Worm (Caenorhabditis elegans) whole organism, young adult: ENCODE results near the gene dtmk-1.
A peak's percentile ranks its signal among the peaks of the same experiment; 100 is the strongest.

Source experiments
- F10E7.11 ChIP-seq: sonication (generic microtip); optimal IDR thresholded peaks from 2 replicates; lab custom pipeline; 2017; ENCODE audit warnings: mild to moderate bottlenecking, missing genetic modification characterization, moderate library complexity, missing compliant biosample characterization
- F23B12.7 ChIP-seq: sonication (generic microtip); optimal IDR thresholded peaks from 2 replicates; lab custom pipeline; 2017; ENCODE audit warnings: missing genetic modification characterization, mild to moderate bottlenecking, missing compliant biosample characterization, antibody characterized with exemption, moderate library complexity; ENCODE audit not compliant: insufficient read depth
- F39B2.1 ChIP-seq: fragments of 200-800 bp; sonication (Bioruptor generic); IDR thresholded peaks from 2 replicates; pipeline ENCODE4 v1.3.6; 2022; ENCODE audit warnings: missing genetic modification reagents, missing genetic modification characterization, missing compliant biosample characterization
- Y56A3A.18 ChIP-seq: fragments of 200-800 bp; sonication (Bioruptor generic); IDR thresholded peaks from 2 replicates; pipeline ENCODE4 v1.3.6; 2022; ENCODE audit warnings: missing genetic modification reagents, missing genetic modification characterization, missing compliant biosample characterization
- Y67H2A.10 ChIP-seq: fragments of 200-800 bp; sonication (Bioruptor generic); conservative IDR thresholded peaks from 2 replicates; pipeline ENCODE4 v1.3.6; 2022; ENCODE audit warnings: missing genetic modification reagents, missing genetic modification characterization, missing compliant biosample characterization
- Y79H2A.3 ChIP-seq: fragments of 200-800 bp; sonication (Bioruptor generic); conservative IDR thresholded peaks from 2 replicates; pipeline ENCODE4 v1.3.6; 2022; ENCODE audit warnings: missing genetic modification reagents, missing genetic modification characterization, missing compliant biosample characterization
- Y95B8A.8 ChIP-seq: fragments of 200-800 bp; sonication (Bioruptor generic); IDR thresholded peaks from 2 replicates; pipeline ENCODE4 v1.3.6; 2022; ENCODE audit warnings: missing genetic modification reagents, missing genetic modification characterization, missing compliant biosample characterization
- akir-1 ChIP-seq: fragments of 200-800 bp; sonication (Bioruptor generic); optimal IDR thresholded peaks from 2 replicates; lab custom pipeline; 2018; ENCODE audit warnings: mild to moderate bottlenecking, missing genetic modification characterization, moderate library complexity, missing compliant biosample characterization
- aptf-2 ChIP-seq: fragments of 200-800 bp; sonication (Bioruptor generic); conservative IDR thresholded peaks from 2 replicates; pipeline ENCODE4 v1.3.6; 2022; ENCODE audit warnings: missing genetic modification reagents, missing genetic modification characterization, missing compliant biosample characterization
- athp-1 ChIP-seq: sonication (generic microtip); optimal IDR thresholded peaks from 2 replicates; lab custom pipeline; 2017; ENCODE audit warnings: mild to moderate bottlenecking, missing genetic modification characterization, missing compliant biosample characterization
- attf-3 ChIP-seq: fragments of 200-800 bp; sonication (Bioruptor generic); conservative IDR thresholded peaks from 2 replicates; pipeline ENCODE4 v1.3.6; 2022; ENCODE audit warnings: missing genetic modification reagents, missing genetic modification characterization, missing compliant biosample characterization
- ccch-3 ChIP-seq: fragments of 200-800 bp; sonication (Bioruptor generic); optimal IDR thresholded peaks from 2 replicates; lab custom pipeline; 2018; ENCODE audit warnings: mild to moderate bottlenecking, missing genetic modification characterization, missing compliant biosample characterization
- ceh-40 ChIP-seq: fragments of 200-800 bp; sonication (Bioruptor generic); IDR thresholded peaks from 2 replicates; pipeline ENCODE4 v1.3.6; 2022; ENCODE audit warnings: missing genetic modification characterization, missing compliant biosample characterization
- ceh-58 ChIP-seq: fragments of 200-800 bp; sonication (Bioruptor generic); IDR thresholded peaks from 2 replicates; pipeline ENCODE4 v1.3.6; 2022; ENCODE audit warnings: missing genetic modification characterization, missing compliant biosample characterization
- ceh-79 ChIP-seq: sonication (generic microtip); optimal IDR thresholded peaks from 2 replicates; lab custom pipeline; 2017; ENCODE audit warnings: mild to moderate bottlenecking, missing genetic modification characterization, missing compliant biosample characterization
- dpff-1 ChIP-seq: sonication (generic microtip); optimal IDR thresholded peaks from 2 replicates; lab custom pipeline; 2017; ENCODE audit warnings: mild to moderate bottlenecking, missing genetic modification characterization, missing compliant biosample characterization
- egrh-3 ChIP-seq: fragments of 200-800 bp; sonication (Bioruptor generic); IDR thresholded peaks from 2 replicates; pipeline ENCODE4 v1.3.6; 2022; ENCODE audit warnings: missing genetic modification reagents, missing genetic modification characterization, missing compliant biosample characterization
- fkh-3 ChIP-seq: sonication (generic microtip); optimal IDR thresholded peaks from 2 replicates; lab custom pipeline; 2016; ENCODE audit warnings: mild to moderate bottlenecking, missing genetic modification characterization, missing compliant biosample characterization
- hlh-12 ChIP-seq: sonication (generic microtip); optimal IDR thresholded peaks from 2 replicates; lab custom pipeline; 2016; ENCODE audit warnings: missing genetic modification characterization, missing compliant biosample characterization
- hmg-1.2 ChIP-seq: fragments of 200-800 bp; sonication (Bioruptor generic); IDR thresholded peaks from 2 replicates; pipeline ENCODE4 v1.3.6; 2022; ENCODE audit warnings: missing genetic modification reagents, missing genetic modification characterization, missing compliant biosample characterization
- hmg-20 ChIP-seq: fragments of 200-800 bp; sonication (Bioruptor generic); IDR thresholded peaks from 2 replicates; pipeline ENCODE4 v1.3.6; 2022; ENCODE audit warnings: missing genetic modification reagents, missing genetic modification characterization, missing compliant biosample characterization
- hrde-1 ChIP-seq: sonication (generic microtip); optimal IDR thresholded peaks from 2 replicates; lab custom pipeline; 2016; ENCODE audit warnings: missing genetic modification characterization, mild to moderate bottlenecking, missing compliant biosample characterization, moderate library complexity, missing genotype, missing genetic modification reagents, borderline replicate concordance
- hsf-1 ChIP-seq: fragments of 200-800 bp; sonication (Bioruptor generic); IDR thresholded peaks from 2 replicates; pipeline ENCODE4 v1.3.6; 2022; ENCODE audit warnings: missing genetic modification reagents, missing genetic modification characterization, missing compliant biosample characterization
- lin-26 ChIP-seq: fragments of 200-800 bp; sonication (Bioruptor generic); IDR thresholded peaks from 2 replicates; pipeline ENCODE4 v1.3.6; 2022; ENCODE audit warnings: missing genetic modification reagents, missing genetic modification characterization, missing compliant biosample characterization
- lir-1 ChIP-seq: fragments of 200-800 bp; sonication (Bioruptor generic); conservative IDR thresholded peaks from 2 replicates; pipeline ENCODE4 v1.3.6; 2022; ENCODE audit warnings: missing genetic modification reagents, missing genetic modification characterization, missing compliant biosample characterization
- lsl-1 ChIP-seq: fragments of 200-800 bp; sonication (Bioruptor generic); optimal IDR thresholded peaks from 2 replicates; lab custom pipeline; 2018; ENCODE audit warnings: mild to moderate bottlenecking, missing genetic modification characterization, moderate library complexity, missing compliant biosample characterization
- mel-28 ChIP-seq: sonication (generic microtip); optimal IDR thresholded peaks from 2 replicates; lab custom pipeline; 2016; ENCODE audit warnings: borderline replicate concordance, mild to moderate bottlenecking, missing genetic modification characterization, missing compliant biosample characterization
- mes-4 ChIP-seq: sonication (generic microtip); optimal IDR thresholded peaks from 2 replicates; lab custom pipeline; 2016; ENCODE audit warnings: missing genotype, missing genetic modification characterization, missing compliant biosample characterization
- mxl-1 ChIP-seq: sonication (generic microtip); optimal IDR thresholded peaks from 2 replicates; lab custom pipeline; 2016; ENCODE audit warnings: missing genetic modification characterization, missing compliant biosample characterization
- pbrm-1 ChIP-seq: fragments of 200-800 bp; sonication (Bioruptor generic); IDR thresholded peaks from 2 replicates; pipeline ENCODE4 v1.3.6; 2022; ENCODE audit warnings: missing genetic modification reagents, missing genetic modification characterization, missing compliant biosample characterization
- rec-8 ChIP-seq, 2 experiments: sonication (generic microtip); optimal IDR thresholded peaks; 2 replicates each; lab custom pipeline; 2016; ENCODE audit warnings: mild to moderate bottlenecking in 2 of 2, missing genetic modification characterization in 2 of 2, missing genetic modification reagents in 2 of 2, missing genotype in 2 of 2, missing biosample characterization in 1 of 2, missing compliant biosample characterization in 1 of 2, moderate library complexity in 1 of 2
- sea-2 ChIP-seq: fragments of 200-800 bp; sonication (Bioruptor generic); IDR thresholded peaks from 2 replicates; pipeline ENCODE4 v1.3.6; 2022; ENCODE audit warnings: missing genetic modification characterization, missing compliant biosample characterization
- unc-130 ChIP-seq: sonication (generic microtip); optimal IDR thresholded peaks from 2 replicates; lab custom pipeline; 2016; ENCODE audit warnings: missing genetic modification reagents, missing genetic modification characterization, missing compliant biosample characterization
- ztf-22 ChIP-seq: fragments of 200-800 bp; sonication (Bioruptor generic); optimal IDR thresholded peaks from 2 replicates; lab custom pipeline; 2018; ENCODE audit warnings: mild to moderate bottlenecking, missing genetic modification characterization, moderate library complexity, missing compliant biosample characterization

Gene dtmk-1

ce11 chrII:9921622-9922269 is 45.2 kb downstream of the dtmk-1 start, which contains the start of gene C05C10.2:
TSS of gene C05C10.2 (plus strand) at chrII:9922219.
- TF ChIP-seq attf-3 (GFP tag; lab: Robert Waterston, UW) (no peak), pbrm-1 (GFP tag; lab: Robert Waterston, UW) (no peak), hmg-1.2 (peak; percentile 52; the same call in 1 of the 2 replicates), ztf-22 (GFP tag; lab: Kevin White, UChicago) (no peak), mxl-1 (tag; lab: Kevin White, UChicago) (no peak)

ce11 chrII:9920468-9920867 is 46.4 kb downstream of the dtmk-1 start, which contains the start of gene pho-10:
TSS of gene pho-10 (minus strand) at chrII:9920568.
- TF ChIP-seq aptf-2 (GFP tag; lab: Robert Waterston, UW) (no peak), ccch-3 (no peak), egrh-3 (GFP tag; lab: Robert Waterston, UW) (no peak), lsl-1 (GFP tag; lab: Kevin White, UChicago) (no peak), hrde-1 (tag; lab: Kevin White, UChicago) (no peak), F23B12.7 (tag; lab: Kevin White, UChicago) (no peak), athp-1 (tag; lab: Kevin White, UChicago) (no peak), ceh-40 (no peak)
- TF ChIP-seq, all 124 proteins: peak for 0

- TF ChIP-seq Y95B8A.8 (GFP tag; lab: Robert Waterston, UW) (no peak), rec-8 (tag; optimal IDR thresholded peaks at IDR 0.05; lab: Kevin White, UChicago) (no peak), aptf-2 (GFP tag; lab: Robert Waterston, UW) (no peak), F10E7.11 (tag; lab: Kevin White, UChicago) (no peak), unc-130 (GFP tag; lab: Kevin White, UChicago) (no peak), hmg-1.2 (no peak), athp-1 (tag; lab: Kevin White, UChicago) (no peak), mel-28 (tag; lab: Kevin White, UChicago) (no peak), hsf-1 (no peak), ztf-22 (GFP tag; lab: Kevin White, UChicago) (no peak), Y56A3A.18 (GFP tag; lab: Robert Waterston, UW) (no peak)
These were observed 49.0 kb downstream of the dtmk-1 start, which contains the start of gene C05C10.8 for ce11 chrII:9917904-9918303. TSS of gene C05C10.8 (minus strand) at chrII:9918004.

- no peak for TF ChIP-seq mes-4 (tag; lab: Kevin White, UChicago)
- no peak for TF ChIP-seq hmg-20
- no peak for TF ChIP-seq fkh-3
- no peak for TF ChIP-seq F39B2.1 (GFP tag; lab: Robert Waterston, UW)
- TF ChIP-seq Y79H2A.3 (GFP tag; lab: Robert Waterston, UW): no peak
- no peak for TF ChIP-seq lir-1 (GFP tag; lab: Robert Waterston, UW)
- no peak for TF ChIP-seq akir-1 (GFP tag; lab: Kevin White, UChicago)
- TF ChIP-seq lin-26 (GFP tag; lab: Robert Waterston, UW): no peak
- no peak for TF ChIP-seq dpff-1 (tag; lab: Kevin White, UChicago)
- no peak for TF ChIP-seq sea-2 (GFP tag; lab: Robert Waterston, UW)
- TF ChIP-seq hlh-12 (tag; lab: Kevin White, UChicago): no peak
- no peak for TF ChIP-seq athp-1 (tag; lab: Kevin White, UChicago)
- TF ChIP-seq ceh-58: no peak
- no peak for TF ChIP-seq ceh-79 (tag; lab: Kevin White, UChicago)
- no peak for TF ChIP-seq Y67H2A.10
These were observed 50.7 kb downstream of the dtmk-1 start, which contains the start of gene F26C11.4 for ce11 chrII:9916177-9916576. TSS of gene F26C11.4 (minus strand) at chrII:9916277.
